Worm (Caenorhabditis elegans) whole organism, L4/young adult: ENCODE data around the gene drh-1.

Experiments used
- W03F9.2 ChIP-seq: fragments of 150-350 bp; optimal IDR thresholded peaks from 2 replicates; lab custom pipeline; 2014; ENCODE audit warnings: missing biosample characterization, missing genetic modification characterization
- him-1 ChIP-seq: sonication (generic microtip); optimal IDR thresholded peaks from 2 replicates; lab custom pipeline; 2016; ENCODE audit warnings: missing genotype, missing genetic modification reagents, missing genetic modification characterization, missing compliant biosample characterization

DNA sequence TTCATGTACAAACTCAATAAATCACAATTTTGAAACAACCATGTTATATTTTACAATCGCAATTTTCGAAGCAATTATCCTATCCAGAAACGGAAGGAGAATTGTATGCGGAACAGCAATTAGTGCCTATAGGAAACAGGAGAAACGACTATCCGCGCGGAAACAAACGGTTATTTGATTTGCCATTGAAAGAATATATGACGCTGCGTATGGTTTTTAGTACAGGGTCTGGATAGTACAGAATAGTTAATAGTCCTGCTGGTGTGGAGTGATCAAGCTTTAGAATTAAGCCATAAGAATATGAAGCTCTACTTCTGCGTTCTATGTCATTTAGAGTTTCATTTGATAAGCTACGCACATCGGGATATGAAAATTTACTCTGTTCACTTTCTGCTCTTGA lies 33.8 kb upstream of the drh-1 start:
- TF ChIP-seq him-1 (tag; lab: Kevin White, UChicago), result no peak
- TF ChIP-seq W03F9.2, result no peak
